Fruit fly (Drosophila melanogaster): ENCODE data around the gene Sap-r.

The Sap-r gene

DNA sequence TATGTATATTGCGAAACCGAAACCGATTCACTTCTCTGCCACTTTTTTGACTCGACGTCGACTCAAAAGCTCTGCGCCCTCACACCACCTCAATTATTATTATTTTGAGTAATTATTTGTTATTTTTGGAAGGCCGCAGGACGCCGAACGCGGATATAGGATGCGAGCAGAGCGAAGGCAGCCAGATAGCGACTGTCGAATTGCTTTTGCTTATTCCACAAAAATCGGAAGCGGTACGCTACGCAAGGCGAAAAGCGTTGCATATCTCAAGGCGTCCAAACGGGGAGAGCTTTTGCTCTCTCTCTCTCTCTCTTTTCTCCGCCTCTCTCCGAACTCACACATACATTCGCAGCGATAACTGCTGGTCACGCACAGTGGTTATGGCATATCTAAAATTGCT, 8.0 kb downstream of the Sap-r start, which contains the start of gene CG12071 (continued):
- no peak for TF ChIP-seq CG3281 (GFP tag; optimal IDR thresholded peaks at IDR 0.05)
- no peak for TF ChIP-seq CG3995 (GFP tag; optimal IDR thresholded peaks at IDR 0.05)
- no peak for TF ChIP-seq zfh2 (GFP tag; optimal IDR thresholded peaks at IDR 0.05)
- no peak for TF ChIP-seq CG16863 (GFP tag; optimal IDR thresholded peaks at IDR 0.05)
- no peak for TF ChIP-seq sug (tag; optimal IDR thresholded peaks at IDR 0.05)
- TF ChIP-seq CG8924 (tag; optimal IDR thresholded peaks at IDR 0.05): no peak
- peak; percentile 55 to 63 for TF ChIP-seq Trl (optimal IDR thresholded peaks at IDR 0.05)
- no peak for TF ChIP-seq Trl (GFP tag; optimal IDR thresholded peaks at IDR 0.05)
- TF ChIP-seq mirr (GFP tag; optimal IDR thresholded peaks at IDR 0.05): no peak
- no peak for TF ChIP-seq Oli (tag; optimal IDR thresholded peaks at IDR 0.05)
- no peak for TF ChIP-seq CG30403 (GFP tag; optimal IDR thresholded peaks at IDR 0.05)
- no peak for TF ChIP-seq HmgZ (tag; optimal IDR thresholded peaks at IDR 0.05)
- peak; percentile 69 for TF ChIP-seq CG13894 (tag; optimal IDR thresholded peaks at IDR 0.05)

DNA sequence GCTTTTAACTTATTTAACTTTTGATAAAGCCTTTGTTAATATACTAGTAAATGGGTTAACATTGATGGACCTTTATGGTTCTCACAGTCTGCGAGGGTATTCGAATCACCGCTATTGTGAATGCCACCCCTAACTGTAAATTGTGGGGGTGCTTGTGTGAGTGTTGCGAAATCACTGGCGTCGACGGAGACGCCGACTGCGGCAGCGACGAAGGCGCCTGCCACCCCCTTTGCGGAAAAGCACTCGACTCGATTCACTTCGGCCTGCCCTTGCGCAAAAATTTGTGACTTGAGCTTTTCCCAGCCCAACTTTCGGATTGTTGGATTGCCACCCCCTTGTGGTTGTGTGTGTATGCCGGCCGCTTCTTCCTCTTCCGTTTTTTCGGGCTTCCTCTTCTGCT, 8.8 kb downstream of the Sap-r start:
- no peak for TF ChIP-seq slou (GFP tag; optimal IDR thresholded peaks at IDR 0.05)
- TF ChIP-seq kni (GFP tag; optimal IDR thresholded peaks at IDR 0.05): no peak
- TF ChIP-seq CG9215 (GFP tag; IDR thresholded peaks at IDR 0.05): no peak
- TF ChIP-seq CG2202 (tag; optimal IDR thresholded peaks at IDR 0.05): no peak
- TF ChIP-seq knrl (GFP tag; IDR thresholded peaks at IDR 0.05; ENCODE audit: partially characterized antibody): no peak
- no peak for TF ChIP-seq eve (GFP tag; optimal IDR thresholded peaks at IDR 0.05)
- TF ChIP-seq CG11398 (GFP tag; optimal IDR thresholded peaks at IDR 0.05): no peak
- peak; percentile 70 for TF ChIP-seq CG17385 (GFP tag; optimal IDR thresholded peaks at IDR 0.05)
- no peak for TF ChIP-seq yki (optimal IDR thresholded peaks at IDR 0.05)
- TF ChIP-seq Xbp1 (GFP tag; optimal IDR thresholded peaks at IDR 0.05): no peak
- TF ChIP-seq Mrtf (GFP tag; IDR thresholded peaks at IDR 0.05): no peak
- TF ChIP-seq TFAM (GFP tag; optimal IDR thresholded peaks at IDR 0.05): no peak
- no peak for TF ChIP-seq CG17568 (GFP tag; optimal IDR thresholded peaks at IDR 0.05)
- peak; percentile 95 for TF ChIP-seq Adf1 (GFP tag; IDR thresholded peaks at IDR 0.05)
- TF ChIP-seq H15 (GFP tag; IDR thresholded peaks at IDR 0.05): no peak
- no peak for TF ChIP-seq Drgx (GFP tag; IDR thresholded peaks at IDR 0.05)
- 0 out of 2 replicates have a peak, but pooled peaks have one; percentile 19 for TF ChIP-seq unc-4 (GFP tag; IDR thresholded peaks at IDR 0.05; ENCODE audit: partially characterized antibody)
- TF ChIP-seq mam (GFP tag; optimal IDR thresholded peaks at IDR 0.05): no peak
- peak; percentile 85 for TF ChIP-seq z (GFP tag; IDR thresholded peaks at IDR 0.05)
- TF ChIP-seq CG12104 (GFP tag; optimal IDR thresholded peaks at IDR 0.05): no peak
- peak; percentile 66; the same call in 1 of the 2 replicates for TF ChIP-seq seq (GFP tag; IDR thresholded peaks at IDR 0.05)
- TF ChIP-seq CG34224 (GFP tag; IDR thresholded peaks at IDR 0.05; ENCODE audit: partially characterized antibody): peak; percentile 21; the same call in 1 of the 3 replicates
- no peak for TF ChIP-seq Abd-B (GFP tag; optimal IDR thresholded peaks at IDR 0.05)
- TF ChIP-seq CG8478 (optimal IDR thresholded peaks at IDR 0.05): no peak
- peak; percentile 16 for TF ChIP-seq Deaf1 (tag; optimal IDR thresholded peaks at IDR 0.05)
- TF ChIP-seq nerfin-1 (tag; optimal IDR thresholded peaks at IDR 0.05): peak; percentile 95
- no peak for TF ChIP-seq pan (optimal IDR thresholded peaks at IDR 0.05)
- TF ChIP-seq pan (GFP tag; optimal IDR thresholded peaks at IDR 0.05 in 1 of 2, IDR thresholded peaks at IDR 0.05 in 1 of 2): no peak
- no peak for TF ChIP-seq sima (GFP tag; optimal IDR thresholded peaks at IDR 0.05)
- TF ChIP-seq luna (GFP tag; optimal IDR thresholded peaks at IDR 0.05): no peak
- no peak for TF ChIP-seq D19A (tag; optimal IDR thresholded peaks at IDR 0.05)
- no peak for TF ChIP-seq tio (GFP tag; optimal IDR thresholded peaks at IDR 0.05)
- TF ChIP-seq CG3163 (GFP tag; optimal IDR thresholded peaks at IDR 0.05): no peak
- TF ChIP-seq CG9932 (GFP tag; IDR thresholded peaks at IDR 0.05): 0 out of 2 replicates have a peak, but pooled peaks have one; percentile 11
- no peak for TF ChIP-seq CG7357 (GFP tag; IDR thresholded peaks at IDR 0.05)
- no peak for TF ChIP-seq sc (optimal IDR thresholded peaks at IDR 0.05)
- no peak for TF ChIP-seq sc (GFP tag; optimal IDR thresholded peaks at IDR 0.05)
- TF ChIP-seq CG11723 (GFP tag; optimal IDR thresholded peaks at IDR 0.05): no peak
- TF ChIP-seq CTCF (GFP tag; optimal IDR thresholded peaks at IDR 0.05): no peak
- no peak for TF ChIP-seq kah (GFP tag; optimal IDR thresholded peaks at IDR 0.05)
- peak; percentile 21 for TF ChIP-seq abd-A (tag; optimal IDR thresholded peaks at IDR 0.05)
